Fruit fly (Drosophila melanogaster) whole organism, prepupa: Measurements from ENCODE around the gene CG13075.
A peak's percentile ranks its signal among the peaks of the same experiment; 100 is the strongest.

Source experiments
- CG10631 ChIP-seq: fragments of 200-800 bp; sonication (Bioruptor generic); optimal IDR thresholded peaks from 2 replicates; lab custom pipeline; 2016; ENCODE audit warnings: missing biosample characterization, missing genetic modification characterization
- CG10669 ChIP-seq: fragments of 200-800 bp; sonication (Bioruptor generic); optimal IDR thresholded peaks from 3 replicates; lab custom pipeline; 2018; ENCODE audit warnings: missing biosample characterization, mild to moderate bottlenecking, missing genetic modification characterization, moderate library complexity
- CG11294 ChIP-seq: fragments of 200-800 bp; sonication (Bioruptor generic); IDR thresholded peaks from 2 replicates; pipeline ENCODE4 v1.3.6; 2022; ENCODE audit warnings: missing biosample characterization, missing genetic modification characterization
- CG11762 ChIP-seq: fragments of 200-800 bp; sonication (Bioruptor generic); optimal IDR thresholded peaks from 3 replicates; lab custom pipeline; 2016; ENCODE audit warnings: missing biosample characterization, missing genetic modification characterization; ENCODE audit not compliant: insufficient read depth
- CG11902 ChIP-seq: fragments of 200-800 bp; sonication (Bioruptor generic); optimal IDR thresholded peaks from 3 replicates; lab custom pipeline; 2016; ENCODE audit warnings: missing biosample characterization, missing genetic modification characterization
- CG15336 ChIP-seq: fragments of 200-800 bp; sonication (Bioruptor generic); IDR thresholded peaks from 2 replicates; pipeline ENCODE4 v1.3.6; 2022; ENCODE audit warnings: missing biosample characterization, missing genetic modification characterization
- CG1621 ChIP-seq: fragments of 200-800 bp; sonication (Bioruptor generic); optimal IDR thresholded peaks from 3 replicates; lab custom pipeline; 2018; ENCODE audit warnings: missing biosample characterization, mild to moderate bottlenecking, missing genetic modification characterization
- CG16779 ChIP-seq: fragments of 200-800 bp; sonication (Bioruptor generic); optimal IDR thresholded peaks from 3 replicates; lab custom pipeline; 2017; ENCODE audit warnings: missing biosample characterization, mild to moderate bottlenecking, missing genetic modification characterization
- CG3032 ChIP-seq: fragments of 200-800 bp; optimal IDR thresholded peaks from 2 replicates; lab custom pipeline; 2019; ENCODE audit warnings: missing biosample characterization, mild to moderate bottlenecking, missing genetic modification characterization, moderate library complexity
- CG31627 ChIP-seq: fragments of 200-800 bp; sonication (Bioruptor generic); optimal IDR thresholded peaks from 3 replicates; lab custom pipeline; 2016; ENCODE audit warnings: missing biosample characterization, missing genetic modification characterization
- CG3919 ChIP-seq: fragments of 200-800 bp; sonication (Bioruptor generic); optimal IDR thresholded peaks from 3 replicates; lab custom pipeline; 2016; ENCODE audit warnings: missing biosample characterization, missing genetic modification characterization
- CG4318 ChIP-seq: fragments of 200-800 bp; sonication (Bioruptor generic); optimal IDR thresholded peaks from 3 replicates; lab custom pipeline; 2017; ENCODE audit warnings: missing biosample characterization, mild to moderate bottlenecking, missing genetic modification characterization
- CG6163 ChIP-seq: fragments of 200-800 bp; sonication (Bioruptor generic); IDR thresholded peaks from 3 replicates; pipeline ENCODE4 v1.3.6; 2022; ENCODE audit warnings: missing biosample characterization, missing genetic modification characterization
- CG6792 ChIP-seq: fragments of 200-800 bp; sonication (Bioruptor generic); optimal IDR thresholded peaks from 3 replicates; lab custom pipeline; 2016; ENCODE audit warnings: missing biosample characterization, missing genetic modification characterization
- CG6808 ChIP-seq: fragments of 200-800 bp; sonication (Bioruptor generic); optimal IDR thresholded peaks from 3 replicates; lab custom pipeline; 2017; ENCODE audit warnings: missing biosample characterization, missing genetic modification characterization, mild to moderate bottlenecking, moderate library complexity, missing genetic modification reagents
- CG6854 ChIP-seq: fragments of 200-800 bp; sonication (Bioruptor generic); optimal IDR thresholded peaks from 2 replicates; lab custom pipeline; 2017; ENCODE audit warnings: missing biosample characterization, mild to moderate bottlenecking, missing genetic modification characterization
- CG8319 ChIP-seq: fragments of 200-800 bp; sonication (Bioruptor generic); optimal IDR thresholded peaks from 3 replicates; lab custom pipeline; 2016; ENCODE audit warnings: missing biosample characterization, missing genetic modification characterization
- CG8632 ChIP-seq: fragments of 200-800 bp; sonication (Bioruptor generic); optimal IDR thresholded peaks from 3 replicates; lab custom pipeline; 2016; ENCODE audit warnings: missing biosample characterization, missing genetic modification characterization
- Eip75B ChIP-seq: fragments of 200-800 bp; sonication (Bioruptor generic); optimal IDR thresholded peaks from 3 replicates; lab custom pipeline; 2016; ENCODE audit warnings: missing biosample characterization, missing genetic modification characterization
- Eip78C ChIP-seq: fragments of 200-800 bp; sonication (Bioruptor generic); peaks from one replicate; lab custom pipeline; 2016; ENCODE audit warnings: missing biosample characterization, missing genetic modification characterization
- Eip93F ChIP-seq: fragments of 200-800 bp; sonication (Bioruptor generic); optimal IDR thresholded peaks from 2 replicates; lab custom pipeline; 2016; ENCODE audit warnings: missing biosample characterization, mild to moderate bottlenecking, missing genetic modification characterization
- Ets21C ChIP-seq: fragments of 200-800 bp; sonication (Bioruptor generic); optimal IDR thresholded peaks from 3 replicates; lab custom pipeline; 2016; ENCODE audit warnings: missing biosample characterization, missing genetic modification characterization
- Ets96B ChIP-seq: fragments of 200-800 bp; optimal IDR thresholded peaks from 2 replicates; lab custom pipeline; 2019; ENCODE audit warnings: missing biosample characterization, mild to moderate bottlenecking, missing genetic modification characterization, moderate library complexity
- Gug ChIP-seq: fragments of 200-800 bp; sonication (Bioruptor generic); IDR thresholded peaks from 2 replicates; pipeline ENCODE4 v1.3.6; 2022; ENCODE audit warnings: missing biosample characterization, missing genetic modification characterization
- Hr38 ChIP-seq: sonication (Bioruptor generic); optimal IDR thresholded peaks from 2 replicates; lab custom pipeline; 2016; ENCODE audit warnings: missing biosample characterization, missing genetic modification characterization
- Hr4 ChIP-seq: fragments of 200-800 bp; sonication (Bioruptor generic); optimal IDR thresholded peaks from 3 replicates; lab custom pipeline; 2016; ENCODE audit warnings: missing biosample characterization, missing genetic modification characterization
- Met ChIP-seq: fragments of 200-800 bp; sonication (Bioruptor generic); optimal IDR thresholded peaks from 3 replicates; lab custom pipeline; 2016; ENCODE audit warnings: missing biosample characterization, missing genetic modification characterization
- OdsH ChIP-seq: fragments of 200-800 bp; sonication (Bioruptor generic); optimal IDR thresholded peaks from 3 replicates; lab custom pipeline; 2016; ENCODE audit warnings: missing biosample characterization, missing genetic modification characterization
- Smox ChIP-seq: fragments of 200-800 bp; sonication (Bioruptor generic); optimal IDR thresholded peaks from 3 replicates; lab custom pipeline; 2016; ENCODE audit warnings: missing biosample characterization, missing genetic modification characterization
- Sox102F ChIP-seq: fragments of 200-800 bp; sonication (Bioruptor generic); optimal IDR thresholded peaks from 2 replicates; lab custom pipeline; 2016; ENCODE audit warnings: missing biosample characterization, mild to moderate bottlenecking, missing genetic modification characterization
- Sox14 ChIP-seq: fragments of 200-800 bp; sonication (Bioruptor generic); optimal IDR thresholded peaks from 3 replicates; lab custom pipeline; 2016; ENCODE audit warnings: missing biosample characterization, missing genetic modification characterization
- Sox15 ChIP-seq: fragments of 200-800 bp; sonication (Bioruptor generic); optimal IDR thresholded peaks from 3 replicates; lab custom pipeline; 2016; ENCODE audit warnings: missing biosample characterization, missing genetic modification characterization
- achi ChIP-seq: fragments of 200-800 bp; sonication (Bioruptor generic); optimal IDR thresholded peaks from 3 replicates; lab custom pipeline; 2016; ENCODE audit warnings: missing biosample characterization, missing genetic modification characterization
- cyc ChIP-seq: fragments of 200-800 bp; sonication (Bioruptor generic); optimal IDR thresholded peaks from 3 replicates; lab custom pipeline; 2016; ENCODE audit warnings: missing biosample characterization, missing genetic modification characterization
- dac ChIP-seq: fragments of 200-800 bp; sonication (Bioruptor generic); optimal IDR thresholded peaks from 2 replicates; lab custom pipeline; 2017; ENCODE audit warnings: missing biosample characterization, mild to moderate bottlenecking, missing genetic modification characterization
- dsx ChIP-seq: fragments of 200-800 bp; optimal IDR thresholded peaks from 3 replicates; lab custom pipeline; 2019; ENCODE audit warnings: missing biosample characterization, mild to moderate bottlenecking, missing genetic modification characterization, moderate library complexity; ENCODE audit not compliant: poor library complexity, severe bottlenecking
- eg ChIP-seq: fragments of 200-800 bp; sonication (Bioruptor generic); IDR thresholded peaks from 3 replicates; pipeline ENCODE4 v1.3.6; 2022; ENCODE audit warnings: missing biosample characterization, missing genetic modification characterization
- esn ChIP-seq: fragments of 200-800 bp; sonication (Bioruptor generic); optimal IDR thresholded peaks from 2 replicates; lab custom pipeline; 2016; ENCODE audit warnings: missing biosample characterization, mild to moderate bottlenecking, missing genetic modification characterization, moderate library complexity
- fd59A ChIP-seq: fragments of 200-800 bp; sonication (Bioruptor generic); optimal IDR thresholded peaks from 2 replicates; lab custom pipeline; 2017; ENCODE audit warnings: missing biosample characterization, mild to moderate bottlenecking, missing genetic modification characterization, missing genetic modification reagents
- fd85E ChIP-seq: fragments of 200-800 bp; sonication (Bioruptor generic); optimal IDR thresholded peaks from 3 replicates; lab custom pipeline; 2016; ENCODE audit warnings: missing biosample characterization, missing genetic modification characterization
- lz ChIP-seq: fragments of 200-800 bp; sonication (Bioruptor generic); optimal IDR thresholded peaks from 3 replicates; lab custom pipeline; 2016; ENCODE audit warnings: missing biosample characterization, missing genetic modification characterization
- net ChIP-seq: fragments of 200-800 bp; sonication (Bioruptor generic); optimal IDR thresholded peaks from 3 replicates; lab custom pipeline; 2016; ENCODE audit warnings: missing biosample characterization, missing genetic modification characterization
- pdm3 ChIP-seq: fragments of 200-800 bp; sonication (Bioruptor generic); optimal IDR thresholded peaks from 3 replicates; lab custom pipeline; 2016; ENCODE audit warnings: missing biosample characterization, missing genetic modification characterization
- svp ChIP-seq: fragments of 200-800 bp; sonication (Bioruptor generic); peaks from one replicate; lab custom pipeline; 2016; ENCODE audit warnings: missing biosample characterization, missing genetic modification characterization
- topi ChIP-seq: fragments of 200-800 bp; sonication (Bioruptor generic); optimal IDR thresholded peaks from 3 replicates; lab custom pipeline; 2016; ENCODE audit warnings: missing biosample characterization, missing genetic modification characterization
- vri ChIP-seq: fragments of 200-800 bp; sonication (Bioruptor generic); optimal IDR thresholded peaks from 3 replicates; lab custom pipeline; 2016; ENCODE audit warnings: missing biosample characterization, mild to moderate bottlenecking, missing genetic modification characterization

Gene CG13075

dm6 chr3L:16097393-16097884 lies 13.6 kb downstream of the CG13075 start, which contains the start of the genes CG13074 and ATPsynbetaL:
Gene CG13074 (minus strand): TSS chr3L:16097493.
Gene ATPsynbetaL (plus strand): TSS chr3L:16097834.
- TF ChIP-seq Sox15 (GFP tag; lab: Kevin White, UChicago) = no peak
- no peak for TF ChIP-seq fd85E (GFP tag; lab: Kevin White, UChicago)
- TF ChIP-seq Eip75B (GFP tag; lab: Kevin White, UChicago) = no peak
- TF ChIP-seq cyc (GFP tag; lab: Kevin White, UChicago) = no peak
- no peak for TF ChIP-seq Smox (GFP tag; lab: Kevin White, UChicago)
- TF ChIP-seq dsx = no peak
- TF ChIP-seq CG3919 (GFP tag; lab: Kevin White, UChicago) = no peak

dm6 chr3L:16100059-16100458 lies 16.3 kb downstream of the CG13075 start, which contains the start of gene IleRS-m:
Gene IleRS-m (plus strand): TSS chr3L:16100280.
- TF ChIP-seq Ets21C (GFP tag; lab: Kevin White, UChicago) (no peak), Eip75B (GFP tag; lab: Kevin White, UChicago) (no peak), pdm3 (GFP tag; lab: Kevin White, UChicago) (no peak), dac (GFP tag; lab: Kevin White, UChicago) (no peak)
- TF ChIP-seq, all 60 proteins: peak for 0

DNA sequence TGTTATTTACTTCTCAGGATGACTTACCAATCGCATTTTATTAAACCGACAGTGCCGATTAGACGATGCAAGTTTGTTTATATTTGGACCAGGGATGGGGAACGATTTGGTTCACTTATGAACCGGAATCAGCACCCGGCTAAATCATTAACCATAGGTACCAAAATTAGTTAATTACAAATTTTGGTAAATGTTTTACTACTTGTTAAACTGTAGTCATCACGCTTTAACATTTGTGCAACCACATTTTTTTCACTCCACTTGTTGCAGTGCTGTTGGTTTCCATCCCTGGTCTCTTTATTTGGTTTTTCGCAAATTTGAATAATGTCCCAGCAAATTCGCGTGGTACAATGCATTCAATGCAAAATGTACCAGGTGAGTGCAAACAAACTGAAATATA lies 21.7 kb downstream of the CG13075 start, which contains the start of the genes IntS9 and CG43295:
IntS9 (minus strand) TSS at position 100 of the 400 bp plus-strand sequence.
CG43295 (plus strand) TSS at position 325 of the 400 bp plus-strand sequence.
- peak; percentile 91 for TF ChIP-seq CG6163 (GFP tag; lab: Robert Waterston, UW)
- no peak for TF ChIP-seq Hr4 (GFP tag; lab: Kevin White, UChicago)
- no peak for TF ChIP-seq achi (GFP tag; lab: Kevin White, UChicago)
- no peak for TF ChIP-seq CG6808 (GFP tag; lab: Kevin White, UChicago)
- peak; percentile 85 for TF ChIP-seq CG6792 (GFP tag; lab: Kevin White, UChicago)
- peak; percentile 30 for TF ChIP-seq Eip93F (GFP tag; lab: Kevin White, UChicago)
- peak; percentile 90 for TF ChIP-seq lz
- TF ChIP-seq eg = peak; percentile 87
- TF ChIP-seq dac (GFP tag; lab: Kevin White, UChicago) = no peak
- no peak for TF ChIP-seq topi
- TF ChIP-seq CG11762 (GFP tag; lab: Kevin White, UChicago) = peak; percentile 84
- peak; percentile 70 for TF ChIP-seq Gug (GFP tag; lab: Robert Waterston, UW)
- peak; percentile 97 for TF ChIP-seq Sox14
- peak; percentile 71 for TF ChIP-seq CG11902
- peak; percentile 79 for TF ChIP-seq Ets96B
- TF ChIP-seq CG31627 (GFP tag; lab: Kevin White, UChicago) = peak; percentile 92
- TF ChIP-seq Ets21C (GFP tag; lab: Kevin White, UChicago) = peak; percentile 88
- TF ChIP-seq cyc (GFP tag; lab: Kevin White, UChicago) = peak; percentile 91
- TF ChIP-seq CG4318 = no peak
- TF ChIP-seq CG3032 (tag; lab: Kevin White, UChicago) = peak; percentile 76
- TF ChIP-seq CG15336 (GFP tag; lab: Robert Waterston, UW) = peak; percentile 80
- peak; percentile 77 for TF ChIP-seq Hr38 (GFP tag; lab: Kevin White, UChicago)
- peak; percentile 75 for TF ChIP-seq CG8632 (GFP tag; lab: Kevin White, UChicago)
- TF ChIP-seq Eip78C (GFP tag; lab: Kevin White, UChicago) = no peak
- no peak for TF ChIP-seq Sox102F
- TF ChIP-seq net (GFP tag; lab: Kevin White, UChicago) = no peak
- no peak for TF ChIP-seq svp
- TF ChIP-seq OdsH (GFP tag; lab: Kevin White, UChicago) = no peak
- peak; percentile 76 for TF ChIP-seq Sox15 (GFP tag; lab: Kevin White, UChicago)
- TF ChIP-seq CG1621 (tag; lab: Kevin White, UChicago) = no peak
- TF ChIP-seq CG10669 (GFP tag; lab: Kevin White, UChicago) = no peak
- TF ChIP-seq pdm3 (GFP tag; lab: Kevin White, UChicago) = no peak
- TF ChIP-seq CG6854 = no peak
- peak; percentile 83 for TF ChIP-seq CG8319 (GFP tag; lab: Kevin White, UChicago)
- no peak for TF ChIP-seq Eip75B (GFP tag; lab: Kevin White, UChicago)
- TF ChIP-seq CG16779 (tag; lab: Kevin White, UChicago) = no peak
- no peak for TF ChIP-seq vri
- peak; percentile 93 for TF ChIP-seq esn (GFP tag; lab: Kevin White, UChicago)
- peak; percentile 58 for TF ChIP-seq fd59A
- no peak for TF ChIP-seq Met
- TF ChIP-seq CG10631 (GFP tag; lab: Kevin White, UChicago) = peak; percentile 87
- TF ChIP-seq CG11294 (GFP tag; lab: Robert Waterston, UW) = peak; percentile 64
- TF ChIP-seq fd85E (GFP tag; lab: Kevin White, UChicago) = no peak
- no peak for TF ChIP-seq CG3919 (GFP tag; lab: Kevin White, UChicago)
